Fruit fly (Drosophila melanogaster): ENCODE results near the gene lds.

Gene lds

dm6 chr3R:7895457-7895856 is 24.8 kb upstream of the lds start (continued):
- TF ChIP-seq slbo (GFP tag; IDR thresholded peaks at IDR 0.05) (peak; percentile 83), grn (GFP tag; optimal IDR thresholded peaks at IDR 0.05) (no peak), Opbp (GFP tag; IDR thresholded peaks at IDR 0.05; ENCODE audit: partially characterized antibody) (no peak), CG2889 (GFP tag; IDR thresholded peaks at IDR 0.05) (0 out of 3 replicates have a peak, but pooled peaks have one; percentile 23), CG1024 (GFP tag; IDR thresholded peaks at IDR 0.05) (peak; percentile 59; the same call in 1 of the 2 replicates), CG2875 (GFP tag; optimal IDR thresholded peaks at IDR 0.05) (no peak), CG16815 (GFP tag; optimal IDR thresholded peaks at IDR 0.05) (peak; percentile 5), CG9437 (GFP tag; optimal IDR thresholded peaks at IDR 0.05) (peak; percentile 38), CG10654 (GFP tag; optimal IDR thresholded peaks at IDR 0.05) (peak; percentile 41), Gsc (GFP tag; IDR thresholded peaks at IDR 0.05) (no peak), Xrp1 (GFP tag; IDR thresholded peaks at IDR 0.05) (peak; percentile 63; the same call in 1 of the 2 replicates), danr (GFP tag; IDR thresholded peaks at IDR 0.05) (peak; percentile 40; the same call in 1 of the 2 replicates), CG32767 (GFP tag; IDR thresholded peaks at IDR 0.05) (0 out of 2 replicates have a peak, but pooled peaks have one; percentile 15), Atf6 (GFP tag; IDR thresholded peaks at IDR 0.05) (peak; percentile 85), CG18476 (GFP tag; optimal IDR thresholded peaks at IDR 0.05) (peak; percentile 41), CG11247 (GFP tag; IDR thresholded peaks at IDR 0.05) (peak; percentile 57; the same call in 1 of the 2 replicates), HHEX (GFP tag; optimal IDR thresholded peaks at IDR 0.05) (peak; percentile 67), Doc2 (GFP tag; IDR thresholded peaks at IDR 0.05) (no peak), vfl (GFP tag; optimal IDR thresholded peaks at IDR 0.05) (peak; percentile 49), lilli (GFP tag; optimal IDR thresholded peaks at IDR 0.05) (peak; percentile 78), YL-1 (GFP tag; optimal IDR thresholded peaks at IDR 0.05) (no peak), schlank (tag; optimal IDR thresholded peaks at IDR 0.05) (peak; percentile 30), CG3163 (GFP tag; optimal IDR thresholded peaks at IDR 0.05) (no peak), CG33557 (GFP tag; optimal IDR thresholded peaks at IDR 0.05) (no peak), Gug (GFP tag; IDR thresholded peaks at IDR 0.05) (no peak), dpn (GFP tag; optimal IDR thresholded peaks at IDR 0.05) (peak; percentile 63 to 66)

- TF ChIP-seq Ets65A (GFP tag), result peak; percentile 94
- TF ChIP-seq br (optimal IDR thresholded peaks at IDR 0.05), result no peak
- no peak for TF ChIP-seq Mrtf (GFP tag; IDR thresholded peaks at IDR 0.05)
Observed at dm6 chr3R:7899277-7899676, 21.0 kb upstream of the lds start.

dm6 chr3R:7902313-7902872 is 17.8 kb upstream of the lds start, which contains the start of gene mRpS9:
Gene mRpS9, minus strand, starts transcription at chr3R:7902667.
- peak; percentile 61 for TF ChIP-seq MESR4 (GFP tag; optimal IDR thresholded peaks at IDR 0.05)
- no peak for TF ChIP-seq Ravus (GFP tag; IDR thresholded peaks at IDR 0.05)
- no peak for TF ChIP-seq her (GFP tag; optimal IDR thresholded peaks at IDR 0.05)
- TF ChIP-seq Med (GFP tag), result peak; percentile 63
- no peak for TF ChIP-seq bab2 (GFP tag; optimal IDR thresholded peaks at IDR 0.05)
- TF ChIP-seq Kr (GFP tag; optimal IDR thresholded peaks at IDR 0.05), result no peak
- TF ChIP-seq CG10959 (GFP tag; IDR thresholded peaks at IDR 0.05), result no peak
- no peak for TF ChIP-seq yki (optimal IDR thresholded peaks at IDR 0.05)
- no peak for TF ChIP-seq eyg (GFP tag; optimal IDR thresholded peaks at IDR 0.05)
- TF ChIP-seq CG8089 (GFP tag; optimal IDR thresholded peaks at IDR 0.05), result no peak
- no peak for TF ChIP-seq cad (GFP tag; optimal IDR thresholded peaks at IDR 0.05)
- TF ChIP-seq Sin3A (optimal IDR thresholded peaks at IDR 0.05), result no peak
- peak; percentile 89 for TF ChIP-seq MBD-R2 (GFP tag; IDR thresholded peaks at IDR 0.05)
- TF ChIP-seq CG34224 (GFP tag; IDR thresholded peaks at IDR 0.05; ENCODE audit: partially characterized antibody), result peak; percentile 30; the same call in 1 of the 3 replicates
- TF ChIP-seq Dp (GFP tag; optimal IDR thresholded peaks at IDR 0.05), result peak; percentile 88
- TF ChIP-seq YL-1 (GFP tag; optimal IDR thresholded peaks at IDR 0.05), result peak; percentile 24
- no peak for TF ChIP-seq Xbp1 (GFP tag; optimal IDR thresholded peaks at IDR 0.05)
- TF ChIP-seq ttk (GFP tag; IDR thresholded peaks at IDR 0.05), result no peak
- no peak for TF ChIP-seq CG1529 (GFP tag; optimal IDR thresholded peaks at IDR 0.05)
- no peak for TF ChIP-seq Hr3 (GFP tag; optimal IDR thresholded peaks at IDR 0.05)
- TF ChIP-seq pnt (GFP tag; optimal IDR thresholded peaks at IDR 0.05), result no peak
- TF ChIP-seq CG14050 (GFP tag; IDR thresholded peaks at IDR 0.05), result no peak
- TF ChIP-seq chn (GFP tag; optimal IDR thresholded peaks at IDR 0.05), result no peak
- no peak for TF ChIP-seq NK7.1 (GFP tag; optimal IDR thresholded peaks at IDR 0.05)

Measured in whole organism, embryonic.